Fruit fly (Drosophila melanogaster) whole organism, prepupa: Measurements from ENCODE around the gene Ance.

Experiments
- CG10631 ChIP-seq: fragments of 200-800 bp; sonication (Bioruptor generic); optimal IDR thresholded peaks from 2 replicates; lab custom pipeline; 2016; ENCODE audit warnings: missing biosample characterization, missing genetic modification characterization
- CG10669 ChIP-seq: fragments of 200-800 bp; sonication (Bioruptor generic); optimal IDR thresholded peaks from 3 replicates; lab custom pipeline; 2018; ENCODE audit warnings: missing biosample characterization, mild to moderate bottlenecking, missing genetic modification characterization, moderate library complexity
- CG11294 ChIP-seq: fragments of 200-800 bp; sonication (Bioruptor generic); IDR thresholded peaks from 2 replicates; pipeline ENCODE4 v1.3.6; 2022; ENCODE audit warnings: missing biosample characterization, missing genetic modification characterization
- CG11902 ChIP-seq: fragments of 200-800 bp; sonication (Bioruptor generic); optimal IDR thresholded peaks from 3 replicates; lab custom pipeline; 2016; ENCODE audit warnings: missing biosample characterization, missing genetic modification characterization
- CG15336 ChIP-seq: fragments of 200-800 bp; sonication (Bioruptor generic); IDR thresholded peaks from 2 replicates; pipeline ENCODE4 v1.3.6; 2022; ENCODE audit warnings: missing biosample characterization, missing genetic modification characterization
- CG32006 ChIP-seq: fragments of 200-800 bp; sonication (Bioruptor generic); optimal IDR thresholded peaks from 3 replicates; lab custom pipeline; 2017; ENCODE audit warnings: missing biosample characterization, mild to moderate bottlenecking, missing genetic modification characterization
- CG34406 ChIP-seq: fragments of 200-800 bp; sonication (Bioruptor generic); optimal IDR thresholded peaks from 3 replicates; lab custom pipeline; 2016; ENCODE audit warnings: missing biosample characterization, missing genetic modification characterization
- CG3919 ChIP-seq: fragments of 200-800 bp; sonication (Bioruptor generic); optimal IDR thresholded peaks from 3 replicates; lab custom pipeline; 2016; ENCODE audit warnings: missing biosample characterization, missing genetic modification characterization
- CG4318 ChIP-seq: fragments of 200-800 bp; sonication (Bioruptor generic); optimal IDR thresholded peaks from 3 replicates; lab custom pipeline; 2017; ENCODE audit warnings: missing biosample characterization, mild to moderate bottlenecking, missing genetic modification characterization
- CG6163 ChIP-seq: fragments of 200-800 bp; sonication (Bioruptor generic); IDR thresholded peaks from 3 replicates; pipeline ENCODE4 v1.3.6; 2022; ENCODE audit warnings: missing biosample characterization, missing genetic modification characterization
- CG6276 ChIP-seq: fragments of 200-800 bp; sonication (Bioruptor generic); optimal IDR thresholded peaks from 2 replicates; lab custom pipeline; 2017; ENCODE audit warnings: missing biosample characterization, mild to moderate bottlenecking, missing genetic modification characterization
- CG6792 ChIP-seq: fragments of 200-800 bp; sonication (Bioruptor generic); optimal IDR thresholded peaks from 3 replicates; lab custom pipeline; 2016; ENCODE audit warnings: missing biosample characterization, missing genetic modification characterization
- CG7368 ChIP-seq: fragments of 200-800 bp; sonication (Bioruptor generic); optimal IDR thresholded peaks from 3 replicates; lab custom pipeline; 2016; ENCODE audit warnings: missing biosample characterization, missing genetic modification characterization
- CG8119 ChIP-seq: fragments of 200-800 bp; sonication (Bioruptor generic); IDR thresholded peaks from 3 replicates; pipeline ENCODE4 v1.3.6; 2022; ENCODE audit warnings: missing biosample characterization, missing genetic modification characterization
- CG8319 ChIP-seq: fragments of 200-800 bp; sonication (Bioruptor generic); optimal IDR thresholded peaks from 3 replicates; lab custom pipeline; 2016; ENCODE audit warnings: missing biosample characterization, missing genetic modification characterization
- CG8632 ChIP-seq: fragments of 200-800 bp; sonication (Bioruptor generic); optimal IDR thresholded peaks from 3 replicates; lab custom pipeline; 2016; ENCODE audit warnings: missing biosample characterization, missing genetic modification characterization
- CG9139 ChIP-seq: fragments of 200-800 bp; sonication (Bioruptor generic); optimal IDR thresholded peaks from 3 replicates; lab custom pipeline; 2017; ENCODE audit warnings: missing biosample characterization, mild to moderate bottlenecking, missing genetic modification characterization
- Eip78C ChIP-seq: fragments of 200-800 bp; sonication (Bioruptor generic); peaks from one replicate; lab custom pipeline; 2016; ENCODE audit warnings: missing biosample characterization, missing genetic modification characterization
- Eip93F ChIP-seq: fragments of 200-800 bp; sonication (Bioruptor generic); optimal IDR thresholded peaks from 2 replicates; lab custom pipeline; 2016; ENCODE audit warnings: missing biosample characterization, mild to moderate bottlenecking, missing genetic modification characterization
- Ets21C ChIP-seq: fragments of 200-800 bp; sonication (Bioruptor generic); optimal IDR thresholded peaks from 3 replicates; lab custom pipeline; 2016; ENCODE audit warnings: missing biosample characterization, missing genetic modification characterization
- Hr38 ChIP-seq: sonication (Bioruptor generic); optimal IDR thresholded peaks from 2 replicates; lab custom pipeline; 2016; ENCODE audit warnings: missing biosample characterization, missing genetic modification characterization
- Hr4 ChIP-seq: fragments of 200-800 bp; sonication (Bioruptor generic); optimal IDR thresholded peaks from 3 replicates; lab custom pipeline; 2016; ENCODE audit warnings: missing biosample characterization, missing genetic modification characterization
- Lpt ChIP-seq: fragments of 200-800 bp; sonication (Bioruptor generic); optimal IDR thresholded peaks from 3 replicates; lab custom pipeline; 2016; ENCODE audit warnings: missing biosample characterization, missing genetic modification characterization
- OdsH ChIP-seq: fragments of 200-800 bp; sonication (Bioruptor generic); optimal IDR thresholded peaks from 3 replicates; lab custom pipeline; 2016; ENCODE audit warnings: missing biosample characterization, missing genetic modification characterization
- Smox ChIP-seq: fragments of 200-800 bp; sonication (Bioruptor generic); optimal IDR thresholded peaks from 3 replicates; lab custom pipeline; 2016; ENCODE audit warnings: missing biosample characterization, missing genetic modification characterization
- achi ChIP-seq: fragments of 200-800 bp; sonication (Bioruptor generic); optimal IDR thresholded peaks from 3 replicates; lab custom pipeline; 2016; ENCODE audit warnings: missing biosample characterization, missing genetic modification characterization
- acj6 ChIP-seq: fragments of 200-800 bp; sonication (Bioruptor generic); optimal IDR thresholded peaks from 3 replicates; lab custom pipeline; 2016; ENCODE audit warnings: missing biosample characterization, missing genetic modification characterization
- cyc ChIP-seq: fragments of 200-800 bp; sonication (Bioruptor generic); optimal IDR thresholded peaks from 3 replicates; lab custom pipeline; 2016; ENCODE audit warnings: missing biosample characterization, missing genetic modification characterization
- dac ChIP-seq: fragments of 200-800 bp; sonication (Bioruptor generic); optimal IDR thresholded peaks from 2 replicates; lab custom pipeline; 2017; ENCODE audit warnings: missing biosample characterization, mild to moderate bottlenecking, missing genetic modification characterization
- eg ChIP-seq: fragments of 200-800 bp; sonication (Bioruptor generic); IDR thresholded peaks from 3 replicates; pipeline ENCODE4 v1.3.6; 2022; ENCODE audit warnings: missing biosample characterization, missing genetic modification characterization
- fd59A ChIP-seq: fragments of 200-800 bp; sonication (Bioruptor generic); optimal IDR thresholded peaks from 2 replicates; lab custom pipeline; 2017; ENCODE audit warnings: missing biosample characterization, mild to moderate bottlenecking, missing genetic modification characterization, missing genetic modification reagents
- net ChIP-seq: fragments of 200-800 bp; sonication (Bioruptor generic); optimal IDR thresholded peaks from 3 replicates; lab custom pipeline; 2016; ENCODE audit warnings: missing biosample characterization, missing genetic modification characterization
- pdm3 ChIP-seq: fragments of 200-800 bp; sonication (Bioruptor generic); optimal IDR thresholded peaks from 3 replicates; lab custom pipeline; 2016; ENCODE audit warnings: missing biosample characterization, missing genetic modification characterization
- salr ChIP-seq, 2 experiments: fragments of 200-800 bp; sonication (Bioruptor generic); optimal IDR thresholded peaks; 3 replicates each; lab custom pipeline; 2016 to 2018; ENCODE audit warnings: missing biosample characterization in 2 of 2, missing genetic modification characterization in 2 of 2, mild to moderate bottlenecking in 1 of 2
- svp ChIP-seq: fragments of 200-800 bp; sonication (Bioruptor generic); peaks from one replicate; lab custom pipeline; 2016; ENCODE audit warnings: missing biosample characterization, missing genetic modification characterization

The Ance gene

dm6 chr2L:13923984-13924383 lies 18.5 kb downstream of the Ance start:
- TF ChIP-seq Eip78C (GFP tag; lab: Kevin White, UChicago) (peak; percentile 58), svp (GFP tag; lab: Kevin White, UChicago) (peak; percentile 56), CG6276 (GFP tag; lab: Kevin White, UChicago) (peak; percentile 33), Ets21C (GFP tag; lab: Kevin White, UChicago) (no peak), CG32006 (GFP tag; lab: Kevin White, UChicago) (peak; percentile 35), pdm3 (GFP tag; lab: Kevin White, UChicago) (peak; percentile 26)

dm6 chr2L:13925699-13926098 lies 20.3 kb downstream of the Ance start:
- TF ChIP-seq CG10631 (GFP tag; lab: Kevin White, UChicago) (peak; percentile 4), CG15336 (GFP tag; lab: Robert Waterston, UW) (peak; percentile 51; the same call in 1 of the 2 replicates), CG8632 (GFP tag; lab: Kevin White, UChicago) (no peak), pdm3 (GFP tag; lab: Kevin White, UChicago) (peak; percentile 5), CG6276 (GFP tag; lab: Kevin White, UChicago) (peak; percentile 77), OdsH (peak; percentile 23), CG4318 (GFP tag; lab: Kevin White, UChicago) (peak; percentile 53), Eip78C (GFP tag; lab: Kevin White, UChicago) (peak; percentile 70), CG8119 (GFP tag; lab: Robert Waterston, UW) (peak; percentile 64; the same call in 2 of the 3 replicates), CG32006 (GFP tag; lab: Kevin White, UChicago) (peak; percentile 85), CG7368 (GFP tag; lab: Kevin White, UChicago) (no peak), Lpt (GFP tag; lab: Kevin White, UChicago) (peak; percentile 42), salr (GFP tag; optimal IDR thresholded peaks at IDR 0.05; lab: Kevin White, UChicago) (peak in 1 of 2 experiments; percentile 43), svp (GFP tag; lab: Kevin White, UChicago) (peak; percentile 27), Hr4 (GFP tag; lab: Kevin White, UChicago) (peak; percentile 46), acj6 (GFP tag; lab: Kevin White, UChicago) (peak; percentile 3), Eip93F (no peak), cyc (GFP tag; lab: Kevin White, UChicago) (no peak), dac (GFP tag; lab: Kevin White, UChicago) (peak; percentile 26), Ets21C (GFP tag; lab: Kevin White, UChicago) (no peak), eg (GFP tag; lab: Robert Waterston, UW) (peak; percentile 9; the same call in 1 of the 3 replicates)

dm6 chr2L:13928461-13928860 lies 23.0 kb downstream of the Ance start:
- TF ChIP-seq CG15336 (GFP tag; lab: Robert Waterston, UW): peak; percentile 61
- no peak for TF ChIP-seq CG8319 (GFP tag; lab: Kevin White, UChicago)
- TF ChIP-seq CG6276 (GFP tag; lab: Kevin White, UChicago): peak; percentile 63
- TF ChIP-seq net (GFP tag; lab: Kevin White, UChicago): peak; percentile 6
- peak; percentile 55 for TF ChIP-seq Eip78C (GFP tag; lab: Kevin White, UChicago)
- peak; percentile 12 for TF ChIP-seq CG32006 (GFP tag; lab: Kevin White, UChicago)

dm6 chr2L:13931318-13931717 lies 25.9 kb downstream of the Ance start, which contains the start of gene CG42711:
Gene CG42711 (minus strand): TSS chr2L:13931362.
- TF ChIP-seq CG6276 (GFP tag; lab: Kevin White, UChicago) (peak; percentile 34), fd59A (no peak), Eip78C (GFP tag; lab: Kevin White, UChicago) (peak; percentile 69), CG10631 (GFP tag; lab: Kevin White, UChicago) (peak; percentile 12), CG6792 (GFP tag; lab: Kevin White, UChicago) (peak; percentile 35), CG8119 (GFP tag; lab: Robert Waterston, UW) (peak; percentile 73), svp (GFP tag; lab: Kevin White, UChicago) (peak; percentile 57), CG9139 (GFP tag; lab: Kevin White, UChicago) (no peak), CG10669 (GFP tag; lab: Kevin White, UChicago) (peak; percentile 6), Hr4 (GFP tag; lab: Kevin White, UChicago) (peak; percentile 30), CG8632 (GFP tag; lab: Kevin White, UChicago) (peak; percentile 38), OdsH (peak; percentile 50), pdm3 (GFP tag; lab: Kevin White, UChicago) (peak; percentile 10), CG11294 (GFP tag; lab: Robert Waterston, UW) (peak; percentile 22; the same call in 1 of the 2 replicates), CG15336 (GFP tag; lab: Robert Waterston, UW) (peak; percentile 81), salr (GFP tag; optimal IDR thresholded peaks at IDR 0.05; lab: Kevin White, UChicago) (no peak), net (GFP tag; lab: Kevin White, UChicago) (peak; percentile 18), Smox (GFP tag; lab: Kevin White, UChicago) (no peak), CG3919 (GFP tag; lab: Kevin White, UChicago) (peak; percentile 3), CG34406 (peak; percentile 5), acj6 (GFP tag; lab: Kevin White, UChicago) (peak; percentile 37), CG6163 (GFP tag; lab: Robert Waterston, UW) (no peak), CG11902 (no peak), Hr38 (GFP tag; lab: Kevin White, UChicago) (no peak), eg (GFP tag; lab: Robert Waterston, UW) (peak; percentile 78), achi (peak; percentile 18)
